Fruit fly (Drosophila melanogaster) whole organism, embryonic: ENCODE results near the gene Slimp.

Experiments
- Ada2b ChIP-seq: fragments of 200-800 bp; sonication (Bioruptor generic); IDR thresholded peaks from 2 replicates; pipeline ENCODE4 v1.3.6; 2022; ENCODE audit warnings: missing biosample characterization, missing genetic modification characterization
- Awh ChIP-seq: fragments of 200-800 bp; sonication (Bioruptor generic); IDR thresholded peaks from 2 replicates; pipeline ENCODE4, ENCODE4 v1.3.6; 2022; ENCODE audit warnings: missing biosample characterization, missing genetic modification characterization
- CG10543 ChIP-seq: fragments of 200-800 bp; sonication (Bioruptor generic); optimal IDR thresholded peaks from 3 replicates; lab custom pipeline; 2017; ENCODE audit warnings: missing biosample characterization, mild to moderate bottlenecking, missing genetic modification characterization, moderate library complexity
- CG11504 ChIP-seq: fragments of 200-800 bp; sonication (Bioruptor generic); optimal IDR thresholded peaks from 3 replicates; lab custom pipeline; 2019; ENCODE audit warnings: missing biosample characterization, mild to moderate bottlenecking, missing genetic modification characterization, moderate library complexity
- CG11695 ChIP-seq: fragments of 200-800 bp; sonication (Bioruptor generic); IDR thresholded peaks from 3 replicates; pipeline ENCODE4 v1.3.6; 2022; ENCODE audit warnings: missing biosample characterization, missing genetic modification characterization
- CG12071 ChIP-seq: fragments of 200-800 bp; sonication (Bioruptor generic); optimal IDR thresholded peaks from 3 replicates; lab custom pipeline; 2018; ENCODE audit warnings: missing biosample characterization, mild to moderate bottlenecking, missing genetic modification characterization
- CG12659 ChIP-seq: fragments of 200-800 bp; sonication (Bioruptor generic); optimal IDR thresholded peaks from 3 replicates; lab custom pipeline; 2017; ENCODE audit warnings: mild to moderate bottlenecking, missing biosample characterization, missing genetic modification reagents, missing genetic modification characterization
- CG13123 ChIP-seq: fragments of 200-800 bp; sonication (Bioruptor generic); optimal IDR thresholded peaks from 2 replicates; lab custom pipeline; 2016; ENCODE audit warnings: missing biosample characterization, missing genetic modification characterization
- CG13296 ChIP-seq: fragments of 200-800 bp; sonication (Bioruptor generic); optimal IDR thresholded peaks from 3 replicates; lab custom pipeline; 2018; ENCODE audit warnings: missing biosample characterization, mild to moderate bottlenecking, missing genetic modification characterization
- CG13894 ChIP-seq: fragments of 200-800 bp; sonication (Bioruptor generic); optimal IDR thresholded peaks from 3 replicates; lab custom pipeline; 2018; ENCODE audit warnings: missing biosample characterization, mild to moderate bottlenecking, missing genetic modification characterization, moderate library complexity
- CG14014 ChIP-seq: fragments of 200-800 bp; sonication (Bioruptor generic); IDR thresholded peaks from 2 replicates; pipeline ENCODE4 v1.3.6; 2022; ENCODE audit warnings: missing biosample characterization, missing genetic modification characterization
- CG14710 ChIP-seq: fragments of 200-800 bp; sonication (Bioruptor generic); optimal IDR thresholded peaks from 3 replicates; lab custom pipeline; 2019; ENCODE audit warnings: missing biosample characterization, mild to moderate bottlenecking, missing genetic modification characterization, moderate library complexity
- CG15269 ChIP-seq: fragments of 200-800 bp; sonication (Bioruptor generic); optimal IDR thresholded peaks from 2 replicates; lab custom pipeline; 2018; ENCODE audit warnings: missing biosample characterization, mild to moderate bottlenecking, missing genetic modification characterization, moderate library complexity
- CG15514 ChIP-seq: fragments of 200-800 bp; sonication (Bioruptor generic); optimal IDR thresholded peaks from 3 replicates; lab custom pipeline; 2017; ENCODE audit warnings: missing biosample characterization, missing genetic modification characterization, mild to moderate bottlenecking, moderate library complexity, missing genetic modification reagents
- CG2678 ChIP-seq: fragments of 200-800 bp; sonication (Bioruptor generic); optimal IDR thresholded peaks from 3 replicates; lab custom pipeline; 2019; ENCODE audit warnings: missing biosample characterization, mild to moderate bottlenecking, missing genetic modification characterization, moderate library complexity
- CG31441 ChIP-seq: fragments of 200-800 bp; sonication (Bioruptor generic); IDR thresholded peaks from 2 replicates; pipeline ENCODE4 v1.3.6; 2022; ENCODE audit warnings: missing biosample characterization, missing genetic modification characterization
- CG3281 ChIP-seq: fragments of 200-800 bp; sonication (Bioruptor generic); optimal IDR thresholded peaks from 3 replicates; lab custom pipeline; 2017; ENCODE audit warnings: missing biosample characterization, mild to moderate bottlenecking, missing genetic modification characterization
- CG6683 ChIP-seq: fragments of 200-800 bp; sonication (Bioruptor generic); optimal IDR thresholded peaks from 2 replicates; lab custom pipeline; 2017; ENCODE audit warnings: missing biosample characterization, mild to moderate bottlenecking, missing genetic modification characterization, missing genetic modification reagents
- CG7556 ChIP-seq: fragments of 200-800 bp; sonication (Bioruptor generic); optimal IDR thresholded peaks from 2 replicates; lab custom pipeline; 2017; ENCODE audit warnings: missing biosample characterization, mild to moderate bottlenecking, missing genetic modification characterization
- CG8924 ChIP-seq: fragments of 200-800 bp; optimal IDR thresholded peaks from 3 replicates; lab custom pipeline; 2019; ENCODE audit warnings: missing biosample characterization, mild to moderate bottlenecking, missing genetic modification characterization, moderate library complexity
- CrebB ChIP-seq: fragments of 200-800 bp; sonication (Bioruptor generic); optimal IDR thresholded peaks from 3 replicates; lab custom pipeline; 2018; ENCODE audit warnings: missing biosample characterization, mild to moderate bottlenecking, missing genetic modification characterization
- Deaf1 ChIP-seq: fragments of 200-800 bp; optimal IDR thresholded peaks from 3 replicates; lab custom pipeline; 2019; ENCODE audit warnings: missing biosample characterization, mild to moderate bottlenecking, missing genetic modification characterization, moderate library complexity
- Dek ChIP-seq: fragments of 200-800 bp; sonication (Bioruptor generic); optimal IDR thresholded peaks from 3 replicates; lab custom pipeline; 2019; ENCODE audit warnings: missing biosample characterization, mild to moderate bottlenecking, missing genetic modification characterization, moderate library complexity
- Ets65A ChIP-seq: fragments of 200-800 bp; sonication (Bioruptor generic); peaks from one replicate; lab custom pipeline; 2016; ENCODE audit warnings: missing biosample characterization, missing genetic modification characterization
- Fer1 ChIP-seq: fragments of 200-800 bp; sonication (Bioruptor generic); optimal IDR thresholded peaks from 2 replicates; lab custom pipeline; 2017; ENCODE audit warnings: missing biosample characterization, mild to moderate bottlenecking, missing genetic modification characterization
- Fer2 ChIP-seq: fragments of 200-800 bp; sonication (Bioruptor generic); optimal IDR thresholded peaks from 2 replicates; lab custom pipeline; 2018; ENCODE audit warnings: missing biosample characterization, mild to moderate bottlenecking, missing genetic modification characterization, moderate library complexity
- HLHmδ ChIP-seq: fragments of 200-800 bp; sonication (Bioruptor generic); optimal IDR thresholded peaks from 2 replicates; lab custom pipeline; 2018; ENCODE audit warnings: missing biosample characterization, mild to moderate bottlenecking, missing genetic modification characterization, moderate library complexity
- HmgZ ChIP-seq: fragments of 200-800 bp; sonication (Bioruptor generic); optimal IDR thresholded peaks from 2 replicates; lab custom pipeline; 2018; ENCODE audit warnings: missing biosample characterization, mild to moderate bottlenecking, missing genetic modification characterization
- Lhr ChIP-seq: fragments of 200-800 bp; sonication (Bioruptor generic); optimal IDR thresholded peaks from 3 replicates; lab custom pipeline; 2017; ENCODE audit warnings: mild to moderate bottlenecking, missing biosample characterization, missing genetic modification reagents, missing genetic modification characterization
- Med ChIP-seq: fragments of 200-800 bp; sonication (Bioruptor generic); peaks from one replicate; lab custom pipeline; 2016; ENCODE audit warnings: missing biosample characterization, missing genetic modification characterization, mild to moderate bottlenecking, inconsistent platforms, moderate library complexity
- Nf-YA ChIP-seq: fragments of 200-800 bp; sonication (Bioruptor generic); IDR thresholded peaks from 2 replicates; pipeline ENCODE4 v1.3.6; 2022; ENCODE audit warnings: missing biosample characterization, missing genetic modification characterization
- Opbp ChIP-seq: fragments of 200-800 bp; sonication (Bioruptor generic); IDR thresholded peaks from 3 replicates; pipeline ENCODE4 v1.3.6; 2022; ENCODE audit warnings: missing biosample characterization, missing genetic modification characterization; ENCODE audit not compliant: partially characterized antibody
- Pdp1 ChIP-seq, 2 experiments: fragments of 200-800 bp; sonication (Bioruptor generic); optimal IDR thresholded peaks; 3 replicates each; lab custom pipeline; 2016; ENCODE audit warnings: missing biosample characterization in 2 of 2, missing genetic modification characterization in 2 of 2, mild to moderate bottlenecking in 1 of 2, moderate library complexity in 1 of 2
- Rx ChIP-seq: fragments of 200-800 bp; sonication (Bioruptor generic); IDR thresholded peaks from 2 replicates; pipeline ENCODE4 v1.3.6; 2022; ENCODE audit warnings: missing biosample characterization, missing genetic modification characterization
- Tbp ChIP-seq: fragments of >200 bp; optimal IDR thresholded peaks from 2 replicates; lab custom pipeline; 2018; ENCODE audit warnings: missing biosample characterization, missing genetic modification characterization
- ash1 ChIP-seq: fragments of 200-800 bp; sonication (Bioruptor generic); optimal IDR thresholded peaks from 2 replicates; lab custom pipeline; 2018; ENCODE audit warnings: missing biosample characterization, mild to moderate bottlenecking, missing genetic modification characterization
- bowl ChIP-seq: fragments of 200-800 bp; sonication (Bioruptor generic); IDR thresholded peaks from 2 replicates; pipeline ENCODE4 v1.3.6; 2022; ENCODE audit warnings: missing biosample characterization, missing genetic modification characterization
- caup ChIP-seq: fragments of 200-800 bp; sonication (Bioruptor generic); optimal IDR thresholded peaks from 3 replicates; lab custom pipeline; 2017; ENCODE audit warnings: missing biosample characterization, mild to moderate bottlenecking, missing genetic modification characterization, moderate library complexity; ENCODE audit not compliant: severe bottlenecking
- crol ChIP-seq: fragments of 200-800 bp; sonication (Bioruptor generic); IDR thresholded peaks from 2 replicates; pipeline ENCODE4 v1.3.6; 2022; ENCODE audit warnings: missing biosample characterization, missing genetic modification characterization
- exex ChIP-seq: fragments of 200-800 bp; sonication (Bioruptor generic); optimal IDR thresholded peaks from 4 replicates; lab custom pipeline; 2018; ENCODE audit warnings: missing biosample characterization, mild to moderate bottlenecking, missing genetic modification characterization, moderate library complexity
- fd3F ChIP-seq: fragments of 200-800 bp; sonication (Bioruptor generic); optimal IDR thresholded peaks from 2 replicates; lab custom pipeline; 2018; ENCODE audit warnings: missing biosample characterization, mild to moderate bottlenecking, missing genetic modification characterization, moderate library complexity
- gem ChIP-seq: fragments of 200-800 bp; sonication (Bioruptor generic); optimal IDR thresholded peaks from 2 replicates; lab custom pipeline; 2019; ENCODE audit warnings: missing biosample characterization, mild to moderate bottlenecking, missing genetic modification characterization, moderate library complexity
- grau ChIP-seq: fragments of 200-800 bp; optimal IDR thresholded peaks from 3 replicates; lab custom pipeline; 2019; ENCODE audit warnings: missing biosample characterization, mild to moderate bottlenecking, missing genetic modification characterization, moderate library complexity
- prd ChIP-seq, 3 experiments: fragments of >200 bp in 2 of 3; fragments of 200-800 bp in 1 of 3; sonication (Bioruptor generic) in 1 of 3; optimal IDR thresholded peaks in 2 of 3; IDR thresholded peaks in 1 of 3; 2 replicates in 2 of 3; 3 replicates in 1 of 3; pipeline versions ENCODE4 v1.3.6 to Lab custom; 2017 to 2022; ENCODE audit warnings: missing biosample characterization in 1 of 3, missing genetic modification characterization in 1 of 3
- sd ChIP-seq: fragments of 200-800 bp; sonication (Bioruptor generic); optimal IDR thresholded peaks from 3 replicates; lab custom pipeline; 2018; ENCODE audit warnings: missing biosample characterization, mild to moderate bottlenecking, missing genetic modification characterization, moderate library complexity
- sisA ChIP-seq: fragments of 200-800 bp; sonication (Bioruptor generic); IDR thresholded peaks from 2 replicates; pipeline ENCODE4 v1.3.6; 2022; ENCODE audit warnings: missing biosample characterization, missing genetic modification characterization
- sug ChIP-seq: fragments of 200-800 bp; optimal IDR thresholded peaks from 2 replicates; lab custom pipeline; 2019; ENCODE audit warnings: missing biosample characterization, mild to moderate bottlenecking, missing genetic modification characterization, moderate library complexity
- zen2 ChIP-seq: fragments of 200-800 bp; sonication (Bioruptor generic); IDR thresholded peaks from 3 replicates; pipeline ENCODE4 v1.3.6; 2022; ENCODE audit warnings: missing biosample characterization, missing genetic modification characterization; ENCODE audit not compliant: partially characterized antibody

The Slimp gene

dm6 chr3R:24103708-24104107 is 45.1 kb downstream of the Slimp start:
- TF ChIP-seq CG10543 (GFP tag; lab: Kevin White, UChicago) (no peak), CrebB (tag; lab: Kevin White, UChicago) (no peak), zen2 (GFP tag; lab: Robert Waterston, UW) (0 out of 3 replicates have a peak, but pooled peaks have one; percentile 5), Nf-YA (GFP tag; lab: Robert Waterston, UW) (no peak), Ets65A (GFP tag; lab: Kevin White, UChicago) (peak; percentile 84), sd (tag; lab: Kevin White, UChicago) (no peak), Tbp (GFP tag; lab: Kevin White, UChicago) (no peak), HmgZ (tag; lab: Kevin White, UChicago) (no peak), CG6683 (no peak), Med (GFP tag; lab: Kevin White, UChicago) (peak; percentile 56), CG12071 (GFP tag; lab: Kevin White, UChicago) (no peak), HLHmδ (GFP tag; lab: Kevin White, UChicago) (no peak), CG14710 (tag; lab: Kevin White, UChicago) (no peak)

dm6 chr3R:24102387-24102786 is 46.4 kb downstream of the Slimp start:
- no peak for TF ChIP-seq Rx (GFP tag; lab: Robert Waterston, UW)
- no peak for TF ChIP-seq CG7556 (GFP tag; lab: Kevin White, UChicago)
- peak; percentile 44 for TF ChIP-seq fd3F (GFP tag; lab: Kevin White, UChicago)
- TF ChIP-seq CG3281, result peak; percentile 40
- peak; percentile 44 for TF ChIP-seq CG15269
- peak; percentile 23 for TF ChIP-seq sug
- TF ChIP-seq CG13894 (tag; lab: Kevin White, UChicago), result peak; percentile 49
- no peak for TF ChIP-seq Opbp
- peak; percentile 77 for TF ChIP-seq sd (tag; lab: Kevin White, UChicago)
- TF ChIP-seq Ada2b (GFP tag; lab: Robert Waterston, UW), result no peak
- no peak for TF ChIP-seq CG13123 (GFP tag; lab: Kevin White, UChicago)
- no peak for TF ChIP-seq CG31441 (GFP tag; lab: Robert Waterston, UW)
- TF ChIP-seq Lhr, result no peak
- no peak for TF ChIP-seq Deaf1
- TF ChIP-seq bowl (GFP tag; lab: Robert Waterston, UW), result no peak
- peak in 1 of 2 experiments; percentile 6 for TF ChIP-seq Pdp1 (GFP tag; optimal IDR thresholded peaks at IDR 0.05; lab: Kevin White, UChicago)
- TF ChIP-seq CG2678 (tag; lab: Kevin White, UChicago), result peak; percentile 66
- TF ChIP-seq CG12659, result peak; percentile 11
- peak; percentile 42 for TF ChIP-seq caup
- TF ChIP-seq crol (GFP tag; lab: Robert Waterston, UW), result no peak
- peak; percentile 34; the same call in 1 of the 3 replicates for TF ChIP-seq CG11695 (GFP tag; lab: Robert Waterston, UW)
- TF ChIP-seq CG13296 (GFP tag; lab: Kevin White, UChicago), result peak; percentile 52
- TF ChIP-seq CG11504 (tag; lab: Kevin White, UChicago), result peak; percentile 7
- TF ChIP-seq prd (optimal IDR thresholded peaks at IDR 0.05; lab: Kevin White, UChicago), result no peak
- TF ChIP-seq prd (GFP tag; IDR thresholded peaks at IDR 0.05; lab: Robert Waterston, UW), result no peak
- TF ChIP-seq sisA (GFP tag; lab: Robert Waterston, UW), result no peak
- no peak for TF ChIP-seq grau (tag; lab: Kevin White, UChicago)
- no peak for TF ChIP-seq ash1 (GFP tag; lab: Kevin White, UChicago)
- peak; percentile 37 for TF ChIP-seq gem (tag; lab: Kevin White, UChicago)
- no peak for TF ChIP-seq Awh (GFP tag; lab: Robert Waterston, UW)
- peak; percentile 8 for TF ChIP-seq Fer2 (tag; lab: Kevin White, UChicago)
- peak; percentile 15 for TF ChIP-seq CG8924 (tag; lab: Kevin White, UChicago)
- peak; percentile 50 for TF ChIP-seq Fer1 (GFP tag; lab: Kevin White, UChicago)
- TF ChIP-seq Dek, result peak; percentile 7
- TF ChIP-seq exex (tag; lab: Kevin White, UChicago), result peak; percentile 11
- peak; percentile 15; the same call in 1 of the 2 replicates for TF ChIP-seq CG14014
- peak; percentile 11 for TF ChIP-seq CG15514 (GFP tag; lab: Kevin White, UChicago)
